Fruit fly (Drosophila melanogaster): ENCODE data around the gene vanin-like.

vanin-like gene

DNA sequence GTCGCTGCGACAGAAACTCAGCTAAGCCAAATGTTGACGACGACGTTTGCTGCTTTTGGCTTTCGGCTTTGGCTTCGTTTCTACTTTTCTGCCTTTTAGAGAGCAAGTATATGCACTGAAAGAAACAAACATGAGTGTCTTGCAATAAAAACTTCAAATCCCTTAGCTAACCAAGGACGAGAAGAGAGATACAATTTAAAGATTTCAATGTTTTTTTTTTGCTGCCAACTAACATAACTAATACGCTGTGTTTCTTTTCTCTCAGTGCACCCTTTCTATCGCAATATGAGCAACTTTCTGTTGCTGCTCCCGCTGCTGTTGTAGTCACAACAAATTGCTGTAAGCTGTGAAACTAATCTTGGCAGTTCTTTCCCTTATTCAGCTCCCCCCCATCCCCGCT, 22.9 kb downstream of the vanin-like start (continued):
- no peak for TF ChIP-seq HLHmδ (GFP tag; optimal IDR thresholded peaks at IDR 0.05)
- TF ChIP-seq gcm (GFP tag; optimal IDR thresholded peaks at IDR 0.05) = no peak
- TF ChIP-seq CG2712 (tag; optimal IDR thresholded peaks at IDR 0.05) = no peak
- TF ChIP-seq unpg (GFP tag; optimal IDR thresholded peaks at IDR 0.05) = peak; percentile 39
- no peak for TF ChIP-seq Usf (GFP tag; optimal IDR thresholded peaks at IDR 0.05)
- no peak for TF ChIP-seq Stat92E (GFP tag; optimal IDR thresholded peaks at IDR 0.05)
- no peak for TF ChIP-seq dan (GFP tag; IDR thresholded peaks at IDR 0.05)
- no peak for TF ChIP-seq ap (GFP tag; IDR thresholded peaks at IDR 0.05)
- TF ChIP-seq CG16813 (GFP tag; IDR thresholded peaks at IDR 0.05; ENCODE audit: partially characterized antibody) = no peak
- peak; percentile 56; the same call in 1 of the 3 replicates for TF ChIP-seq CG11695 (GFP tag; IDR thresholded peaks at IDR 0.05)
- no peak for TF ChIP-seq tup (GFP tag; optimal IDR thresholded peaks at IDR 0.05)
- TF ChIP-seq crp (GFP tag; optimal IDR thresholded peaks at IDR 0.05) = no peak
- no peak for TF ChIP-seq CG7786 (GFP tag; optimal IDR thresholded peaks at IDR 0.05)
- TF ChIP-seq Myb (GFP tag; optimal IDR thresholded peaks at IDR 0.05) = peak; percentile 9
- TF ChIP-seq CG11696 (GFP tag; IDR thresholded peaks at IDR 0.05) = no peak
- TF ChIP-seq Ets97D (GFP tag; optimal IDR thresholded peaks at IDR 0.05) = no peak
- no peak for TF ChIP-seq HmgD (GFP tag; optimal IDR thresholded peaks at IDR 0.05)
- TF ChIP-seq CG14860 (GFP tag; IDR thresholded peaks at IDR 0.05; ENCODE audit: partially characterized antibody) = no peak
- no peak for TF ChIP-seq Gsc (GFP tag; IDR thresholded peaks at IDR 0.05)
- no peak for TF ChIP-seq jumu (GFP tag; optimal IDR thresholded peaks at IDR 0.05)
- TF ChIP-seq B-H2 (GFP tag; optimal IDR thresholded peaks at IDR 0.05) = no peak
- no peak for TF ChIP-seq odd (GFP tag; optimal IDR thresholded peaks at IDR 0.05)
- TF ChIP-seq corto (GFP tag; optimal IDR thresholded peaks at IDR 0.05) = no peak
- TF ChIP-seq dati (GFP tag; IDR thresholded peaks at IDR 0.05) = no peak
- no peak for TF ChIP-seq CG10959 (GFP tag; IDR thresholded peaks at IDR 0.05)
- no peak for TF ChIP-seq h (optimal IDR thresholded peaks at IDR 0.05)
- TF ChIP-seq CG3163 (GFP tag; optimal IDR thresholded peaks at IDR 0.05) = no peak
- no peak for TF ChIP-seq CG10462 (GFP tag; optimal IDR thresholded peaks at IDR 0.05)
- no peak for TF ChIP-seq CG12104 (GFP tag; optimal IDR thresholded peaks at IDR 0.05)
- TF ChIP-seq CG13296 (GFP tag; optimal IDR thresholded peaks at IDR 0.05) = peak; percentile 36
- TF ChIP-seq jigr1 (GFP tag; IDR thresholded peaks at IDR 0.05) = no peak
- peak; percentile 69 for TF ChIP-seq CG18599 (GFP tag; optimal IDR thresholded peaks at IDR 0.05)
- TF ChIP-seq zfh2 (GFP tag; optimal IDR thresholded peaks at IDR 0.05) = no peak
- no peak for TF ChIP-seq tx (GFP tag; optimal IDR thresholded peaks at IDR 0.05)
- TF ChIP-seq CG32532 (GFP tag; IDR thresholded peaks at IDR 0.05) = no peak
- TF ChIP-seq nau (GFP tag; optimal IDR thresholded peaks at IDR 0.05) = no peak
- TF ChIP-seq CG15011 (GFP tag; optimal IDR thresholded peaks at IDR 0.05) = no peak
- TF ChIP-seq sc (optimal IDR thresholded peaks at IDR 0.05) = no peak
- no peak for TF ChIP-seq sc (GFP tag; optimal IDR thresholded peaks at IDR 0.05)
- no peak for TF ChIP-seq CG18476 (GFP tag; optimal IDR thresholded peaks at IDR 0.05)
- peak; percentile 55 for TF ChIP-seq dysf (GFP tag; IDR thresholded peaks at IDR 0.05)
- peak; percentile 49 for TF ChIP-seq gem (tag; optimal IDR thresholded peaks at IDR 0.05)
- TF ChIP-seq CG31224 (GFP tag; IDR thresholded peaks at IDR 0.05) = no peak
- TF ChIP-seq CG13287 (GFP tag; IDR thresholded peaks at IDR 0.05; ENCODE audit: partially characterized antibody) = no peak
- TF ChIP-seq nom (GFP tag; optimal IDR thresholded peaks at IDR 0.05) = no peak
- no peak for TF ChIP-seq Ravus (GFP tag; IDR thresholded peaks at IDR 0.05)
- peak; percentile 47; the same call in 1 of the 2 replicates for TF ChIP-seq lmd (GFP tag; IDR thresholded peaks at IDR 0.05)
- TF ChIP-seq Deaf1 (tag; optimal IDR thresholded peaks at IDR 0.05) = no peak
- TF ChIP-seq Dref (GFP tag; IDR thresholded peaks at IDR 0.05) = no peak
- no peak for TF ChIP-seq CG12659 (GFP tag; optimal IDR thresholded peaks at IDR 0.05)
- TF ChIP-seq NC2α (GFP tag; optimal IDR thresholded peaks at IDR 0.05) = no peak
- no peak for TF ChIP-seq CG1024 (GFP tag; IDR thresholded peaks at IDR 0.05)
